Worm (Caenorhabditis elegans): ENCODE measurements around the gene abhd-3.1.

- TF ChIP-seq lin-26 (GFP tag; IDR thresholded peaks at IDR 0.05) = no peak
- no peak for TF ChIP-seq snpc-4 (GFP tag; optimal IDR thresholded peaks at IDR 0.05)
- TF ChIP-seq snpc-4 (tag; optimal IDR thresholded peaks at IDR 0.05) = no peak
- TF ChIP-seq pha-4 (tag; optimal IDR thresholded peaks at IDR 0.05) = no peak
Observed at ce11 chrV:19997481-19997880, 42.2 kb downstream of the abhd-3.1 start.

All from whole organism, young adult.